Worm (Caenorhabditis elegans) whole organism, L4/young adult: ENCODE data around the gene cyp-35B3.

ENCODE experiments used
- W03F9.2 ChIP-seq: fragments of 150-350 bp; optimal IDR thresholded peaks from 2 replicates; lab custom pipeline; 2014; ENCODE audit warnings: missing biosample characterization, missing genetic modification characterization
- him-1 ChIP-seq: sonication (generic microtip); optimal IDR thresholded peaks from 2 replicates; lab custom pipeline; 2016; ENCODE audit warnings: missing genotype, missing genetic modification reagents, missing genetic modification characterization, missing compliant biosample characterization

ce11 chrV:3981680-3982079, 36.5 kb downstream of the cyp-35B3 start, which contains the start of gene nlp-30:
- TF ChIP-seq him-1 (tag; lab: Kevin White, UChicago) (no peak), W03F9.2 (tag; lab: Kevin White, UChicago) (no peak)
